Fruit fly (Drosophila melanogaster) whole organism: ENCODE results near the gene CG42570.

Experiments
- CG8478 ChIP-seq: fragments of >200 bp; optimal IDR thresholded peaks from 2 replicates; lab custom pipeline; 2018; ENCODE audit warnings: inconsistent platforms
- Dll ChIP-seq: fragments of >200 bp; optimal IDR thresholded peaks from 2 replicates; lab custom pipeline; 2017
- EcR ChIP-seq, 2 experiments: fragments of >200 bp; optimal IDR thresholded peaks; 2 replicates each; lab custom pipeline; 2017; ENCODE audit warnings: missing biosample characterization in 2 of 2, missing genetic modification characterization in 2 of 2, missing genetic modification reagents in 2 of 2
- pan ChIP-seq: fragments of >200 bp; optimal IDR thresholded peaks from 2 replicates; lab custom pipeline; 2017
- usp ChIP-seq: fragments of >200 bp; optimal IDR thresholded peaks from 2 replicates; lab custom pipeline; 2017; ENCODE audit warnings: missing biosample characterization, missing genetic modification characterization, mixed read lengths

DNA sequence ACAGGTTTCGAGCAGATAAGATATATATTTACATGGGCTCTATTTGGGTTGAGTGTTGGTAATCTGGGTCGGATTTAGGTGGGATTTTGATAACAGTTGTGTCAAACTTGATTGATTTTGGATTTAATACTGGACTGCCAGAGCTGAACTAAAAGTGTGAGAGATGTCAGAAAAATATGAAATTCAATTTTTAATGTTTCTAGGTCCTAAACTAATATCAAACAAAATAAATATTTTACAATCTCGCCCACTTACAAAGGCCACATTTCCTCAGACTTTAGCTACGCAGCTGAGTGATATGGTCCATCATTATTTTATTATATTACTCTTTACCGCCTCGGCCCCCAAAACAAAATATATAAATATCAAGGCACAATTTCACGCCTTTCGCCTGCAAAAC lies 9.2 kb downstream of the CG42570 start:
- no peak for TF ChIP-seq usp (GFP tag; lab: Kevin White, UChicago)
- TF ChIP-seq Dll (lab: Kevin White, UChicago): no peak
- TF ChIP-seq EcR (GFP tag; optimal IDR thresholded peaks at IDR 0.05; lab: Kevin White, UChicago): no peak
- no peak for TF ChIP-seq pan (lab: Kevin White, UChicago)
- TF ChIP-seq CG8478 (lab: Kevin White, UChicago): no peak
